Worm (Caenorhabditis elegans): Measurements from ENCODE around the gene nhr-35.

nhr-35 gene

ce11 chrX:4532160-4532741 is at the start of gene nhr-35 (continued):
- TF ChIP-seq ceh-18 (tag; optimal IDR thresholded peaks at IDR 0.05), result peak; percentile 56
- TF ChIP-seq unc-86 (tag; optimal IDR thresholded peaks at IDR 0.05), result no peak
- no peak for TF ChIP-seq pqm-1 (tag; optimal IDR thresholded peaks at IDR 0.05)
- TF ChIP-seq hlh-6 (tag; optimal IDR thresholded peaks at IDR 0.05), result peak; percentile 2
- no peak for TF ChIP-seq ttx-3 (tag; optimal IDR thresholded peaks at IDR 0.05)

DNA sequence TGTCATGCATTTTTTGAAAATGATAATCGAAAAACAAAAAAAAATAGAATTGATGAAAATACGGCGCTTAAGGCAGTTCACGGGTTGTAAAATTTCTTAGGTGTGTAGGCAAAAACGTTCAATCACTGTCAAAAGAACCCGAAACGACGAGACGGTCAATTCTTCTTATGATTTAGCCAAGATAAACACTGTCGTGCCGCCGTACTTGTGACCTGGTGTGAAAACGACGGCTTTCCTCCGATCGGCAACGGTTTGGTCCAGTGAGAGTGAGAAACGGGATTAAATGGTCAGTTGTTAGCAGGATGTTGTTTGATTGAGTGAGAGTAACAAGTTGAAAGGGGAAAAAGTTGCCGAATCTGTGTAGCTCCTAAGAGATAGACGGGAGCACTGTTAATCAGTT is 48.4 kb upstream of the nhr-35 start:
- TF ChIP-seq hlh-15 (tag; optimal IDR thresholded peaks at IDR 0.05) (no peak), hlh-6 (tag; optimal IDR thresholded peaks at IDR 0.05) (no peak), nhr-11 (tag; optimal IDR thresholded peaks at IDR 0.05) (no peak), fkh-10 (GFP tag; optimal IDR thresholded peaks at IDR 0.05) (no peak), pha-2 (tag; optimal IDR thresholded peaks at IDR 0.05) (peak; percentile 34), ref-2 (tag; optimal IDR thresholded peaks at IDR 0.05) (no peak)

DNA sequence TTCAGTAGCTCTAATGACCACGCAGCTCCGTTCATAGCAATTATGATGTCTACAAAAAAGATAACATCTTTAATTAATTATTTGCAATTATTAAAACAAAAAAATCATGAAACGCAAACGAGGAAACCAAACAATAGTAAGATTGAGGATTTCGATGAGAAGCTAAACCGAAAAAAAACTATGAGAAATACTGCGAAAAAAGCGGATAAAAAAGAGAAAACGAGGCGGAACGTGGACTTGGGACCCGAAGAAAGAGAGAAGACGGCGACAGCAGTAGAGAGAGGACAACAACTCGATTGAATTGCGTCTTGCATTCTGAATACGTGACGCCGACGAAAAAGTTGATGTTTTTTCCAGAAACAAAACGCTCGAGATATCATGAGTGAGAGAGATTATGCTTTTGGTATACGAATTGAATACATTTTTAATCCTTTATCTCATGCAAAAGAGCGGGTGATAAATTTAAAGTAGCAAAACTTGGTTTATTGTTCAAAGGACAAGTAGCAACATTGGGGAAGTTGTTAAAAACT is 43.6 kb upstream of the nhr-35 start, which contains the start of gene ncr-1:
Gene ncr-1, minus strand, starts transcription at position 51 of the 530 bp plus-strand sequence.
- no peak for TF ChIP-seq lin-11 (tag; optimal IDR thresholded peaks at IDR 0.05)

DNA sequence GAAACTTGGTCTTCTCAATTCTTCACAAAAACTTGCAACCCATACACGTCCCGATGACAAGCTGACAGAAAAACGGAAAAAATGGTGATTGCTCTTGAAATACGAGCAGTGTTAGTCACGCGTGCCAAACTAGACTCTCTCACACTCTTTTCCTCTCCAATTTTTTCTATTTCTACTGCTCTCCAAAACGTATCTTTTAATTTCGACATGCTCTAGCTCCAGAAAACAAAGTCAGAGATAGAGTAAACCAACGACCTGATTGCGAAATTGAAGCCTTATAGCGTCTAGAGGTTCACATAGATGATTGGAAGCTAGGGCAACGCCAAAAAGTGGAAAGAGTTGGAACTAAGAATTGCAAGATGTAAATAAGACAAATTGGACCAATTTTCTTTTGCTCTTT is 42.1 kb upstream of the nhr-35 start:
- TF ChIP-seq ceh-9 (tag; optimal IDR thresholded peaks at IDR 0.05) (no peak), nfya-1 (tag; optimal IDR thresholded peaks at IDR 0.05) (no peak), zip-5 (tag; optimal IDR thresholded peaks at IDR 0.05) (no peak), ceh-6 (GFP tag; optimal IDR thresholded peaks at IDR 0.05) (no peak), dve-1 (tag; optimal IDR thresholded peaks at IDR 0.05) (no peak), C38D4.7 (GFP tag; optimal IDR thresholded peaks at IDR 0.05) (no peak), npax-4 (tag; optimal IDR thresholded peaks at IDR 0.05) (no peak), pag-3 (tag; optimal IDR thresholded peaks at IDR 0.05; ENCODE audit: borderline replicate concordance) (no peak), nhr-232 (tag; optimal IDR thresholded peaks at IDR 0.05) (no peak), ceh-24 (tag; optimal IDR thresholded peaks at IDR 0.05) (no peak)

- TF ChIP-seq ztf-16 (tag; optimal IDR thresholded peaks at IDR 0.05), result no peak
- TF ChIP-seq gmeb-2 (tag; optimal IDR thresholded peaks at IDR 0.05), result no peak
- TF ChIP-seq hlh-8 (tag; optimal IDR thresholded peaks at IDR 0.05), result no peak
- no peak for TF ChIP-seq ahr-1 (tag; optimal IDR thresholded peaks at IDR 0.05)
- TF ChIP-seq C08G9.2 (tag; optimal IDR thresholded peaks at IDR 0.05), result no peak
- no peak for TF ChIP-seq elt-4 (tag; optimal IDR thresholded peaks at IDR 0.05)
- no peak for TF ChIP-seq ceh-30 (tag; optimal IDR thresholded peaks at IDR 0.05)
- no peak for TF ChIP-seq pha-4 (tag; optimal IDR thresholded peaks at IDR 0.05)
- no peak for TF ChIP-seq ceh-6 (GFP tag; optimal IDR thresholded peaks at IDR 0.05)
- no peak for TF ChIP-seq unc-3 (GFP tag; conservative IDR thresholded peaks at IDR 0.05)
- no peak for TF ChIP-seq unc-3 (tag; optimal IDR thresholded peaks at IDR 0.05)
- no peak for TF ChIP-seq pros-1 (tag; optimal IDR thresholded peaks at IDR 0.05)
- no peak for TF ChIP-seq hlh-6 (tag; optimal IDR thresholded peaks at IDR 0.05)
- no peak for TF ChIP-seq eyg-1 (tag; optimal IDR thresholded peaks at IDR 0.05)
- no peak for TF ChIP-seq unc-55 (GFP tag; optimal IDR thresholded peaks at IDR 0.05)
- TF ChIP-seq zip-5 (tag; optimal IDR thresholded peaks at IDR 0.05), result no peak
- no peak for TF ChIP-seq ceh-34 (tag; optimal IDR thresholded peaks at IDR 0.05)
- no peak for TF ChIP-seq hlh-13 (GFP tag; optimal IDR thresholded peaks at IDR 0.05)
- TF ChIP-seq ceh-45 (GFP tag; IDR thresholded peaks at IDR 0.05), result no peak
- TF ChIP-seq sdc-2 (tag; optimal IDR thresholded peaks at IDR 0.05), result no peak
- no peak for TF ChIP-seq ceh-19 (GFP tag; optimal IDR thresholded peaks at IDR 0.05)
Observed at ce11 chrX:4492199-4492598, 40.3 kb upstream of the nhr-35 start, which contains the start of gene F46H6.5. F46H6.5 (minus strand) TSS chrX:4492208.

All from whole organism, late embryonic.